Fruit fly (Drosophila melanogaster) whole organism, embryonic: ENCODE measurements around the gene Acsx4.

Source experiments
- CG10543 ChIP-seq: fragments of 200-800 bp; sonication (Bioruptor generic); optimal IDR thresholded peaks from 3 replicates; lab custom pipeline; 2017; ENCODE audit warnings: missing biosample characterization, mild to moderate bottlenecking, missing genetic modification characterization, moderate library complexity
- CG12659 ChIP-seq: fragments of 200-800 bp; sonication (Bioruptor generic); optimal IDR thresholded peaks from 3 replicates; lab custom pipeline; 2017; ENCODE audit warnings: mild to moderate bottlenecking, missing biosample characterization, missing genetic modification reagents, missing genetic modification characterization
- CG13894 ChIP-seq: fragments of 200-800 bp; sonication (Bioruptor generic); optimal IDR thresholded peaks from 3 replicates; lab custom pipeline; 2018; ENCODE audit warnings: missing biosample characterization, mild to moderate bottlenecking, missing genetic modification characterization, moderate library complexity
- CG14860 ChIP-seq: fragments of 200-800 bp; sonication (Bioruptor generic); IDR thresholded peaks from 3 replicates; pipeline ENCODE4 v1.3.6; 2022; ENCODE audit warnings: missing biosample characterization, missing genetic modification characterization; ENCODE audit not compliant: partially characterized antibody
- CG15479 ChIP-seq: fragments of 200-800 bp; sonication (Bioruptor generic); optimal IDR thresholded peaks from 3 replicates; lab custom pipeline; 2019; ENCODE audit warnings: missing biosample characterization, mild to moderate bottlenecking, missing genetic modification characterization, moderate library complexity
- CG17328 ChIP-seq: fragments of 200-800 bp; sonication (Bioruptor generic); IDR thresholded peaks from 2 replicates; pipeline ENCODE4 v1.3.6; 2022; ENCODE audit warnings: missing biosample characterization, missing genetic modification characterization
- CG17359 ChIP-seq: fragments of 200-800 bp; sonication (Bioruptor generic); optimal IDR thresholded peaks from 3 replicates; lab custom pipeline; 2018; ENCODE audit warnings: missing biosample characterization, mild to moderate bottlenecking, missing genetic modification characterization, moderate library complexity
- CG18476 ChIP-seq: fragments of 200-800 bp; sonication (Bioruptor generic); optimal IDR thresholded peaks from 2 replicates; lab custom pipeline; 2016; ENCODE audit warnings: missing biosample characterization, mild to moderate bottlenecking, missing genetic modification characterization
- CG30403 ChIP-seq: fragments of 200-800 bp; sonication (Bioruptor generic); optimal IDR thresholded peaks from 3 replicates; lab custom pipeline; 2016; ENCODE audit warnings: missing biosample characterization, missing genetic modification characterization
- CG34376 ChIP-seq: fragments of 200-800 bp; sonication (Bioruptor generic); optimal IDR thresholded peaks from 2 replicates; lab custom pipeline; 2018; ENCODE audit warnings: missing biosample characterization, mild to moderate bottlenecking, missing genetic modification characterization
- CG7786 ChIP-seq: fragments of 200-800 bp; sonication (Bioruptor generic); optimal IDR thresholded peaks from 2 replicates; lab custom pipeline; 2016; ENCODE audit warnings: missing biosample characterization, missing genetic modification characterization
- CG8281 ChIP-seq: fragments of 200-800 bp; sonication (Bioruptor generic); optimal IDR thresholded peaks from 2 replicates; lab custom pipeline; 2018; ENCODE audit warnings: missing biosample characterization, mild to moderate bottlenecking, missing genetic modification characterization, moderate library complexity
- CG9727 ChIP-seq: fragments of 200-800 bp; sonication (Bioruptor generic); optimal IDR thresholded peaks from 3 replicates; lab custom pipeline; 2017; ENCODE audit warnings: missing biosample characterization, mild to moderate bottlenecking, missing genetic modification characterization
- CG9797 ChIP-seq: fragments of 200-800 bp; sonication (Bioruptor generic); optimal IDR thresholded peaks from 3 replicates; lab custom pipeline; 2018; ENCODE audit warnings: missing biosample characterization, mild to moderate bottlenecking, missing genetic modification characterization
- CTCF ChIP-seq: fragments of 200-800 bp; sonication (Bioruptor generic); optimal IDR thresholded peaks from 2 replicates; lab custom pipeline; 2017; ENCODE audit warnings: missing biosample characterization, mild to moderate bottlenecking, missing genetic modification characterization, moderate library complexity
- CoRest ChIP-seq: fragments of 200-800 bp; sonication (Bioruptor generic); optimal IDR thresholded peaks from 3 replicates; lab custom pipeline; 2018; ENCODE audit warnings: missing biosample characterization, mild to moderate bottlenecking, missing genetic modification characterization, moderate library complexity
- Dad ChIP-seq: fragments of 200-800 bp; sonication (Bioruptor generic); optimal IDR thresholded peaks from 3 replicates; lab custom pipeline; 2016; ENCODE audit warnings: missing biosample characterization, missing genetic modification characterization
- Dll ChIP-seq: fragments of 200-800 bp; sonication (Bioruptor generic); IDR thresholded peaks from 4 replicates; pipeline ENCODE4 v1.3.6; 2022; ENCODE audit warnings: missing biosample characterization, missing genetic modification characterization; ENCODE audit not compliant: partially characterized antibody
- Ets65A ChIP-seq: fragments of 200-800 bp; sonication (Bioruptor generic); peaks from one replicate; lab custom pipeline; 2016; ENCODE audit warnings: missing biosample characterization, missing genetic modification characterization
- Fer2 ChIP-seq: fragments of 200-800 bp; sonication (Bioruptor generic); optimal IDR thresholded peaks from 2 replicates; lab custom pipeline; 2018; ENCODE audit warnings: missing biosample characterization, mild to moderate bottlenecking, missing genetic modification characterization, moderate library complexity
- Lpt ChIP-seq: fragments of >200 bp; optimal IDR thresholded peaks from 2 replicates; lab custom pipeline; 2018; ENCODE audit warnings: missing biosample characterization, missing genetic modification characterization
- Sox102F ChIP-seq: fragments of 200-800 bp; sonication (Bioruptor generic); optimal IDR thresholded peaks from 2 replicates; lab custom pipeline; 2018; ENCODE audit warnings: missing biosample characterization, mild to moderate bottlenecking, missing genetic modification characterization, moderate library complexity
- TFAM ChIP-seq: fragments of 200-800 bp; sonication (Bioruptor generic); optimal IDR thresholded peaks from 2 replicates; lab custom pipeline; 2017; ENCODE audit warnings: missing biosample characterization, missing genetic modification characterization, inconsistent platforms
- Xbp1 ChIP-seq: fragments of 200-800 bp; sonication (Bioruptor generic); optimal IDR thresholded peaks from 3 replicates; lab custom pipeline; 2016; ENCODE audit warnings: missing biosample characterization, mild to moderate bottlenecking, missing genetic modification characterization
- ab ChIP-seq: fragments of 200-800 bp; sonication (Bioruptor generic); optimal IDR thresholded peaks from 2 replicates; lab custom pipeline; 2016; ENCODE audit warnings: missing biosample characterization, missing genetic modification characterization
- az2 ChIP-seq: fragments of 200-800 bp; sonication (Bioruptor generic); optimal IDR thresholded peaks from 3 replicates; lab custom pipeline; 2016; ENCODE audit warnings: missing biosample characterization, missing genetic modification characterization
- chm ChIP-seq: fragments of 200-800 bp; sonication (Bioruptor generic); IDR thresholded peaks from 2 replicates; pipeline ENCODE4 v1.3.6; 2022; ENCODE audit warnings: missing biosample characterization, missing genetic modification characterization
- chn ChIP-seq: fragments of 200-800 bp; sonication (Bioruptor generic); optimal IDR thresholded peaks from 2 replicates; lab custom pipeline; 2016; ENCODE audit warnings: missing biosample characterization, missing genetic modification characterization
- fd96Cb ChIP-seq: fragments of 200-800 bp; sonication (Bioruptor generic); optimal IDR thresholded peaks from 2 replicates; lab custom pipeline; 2018; ENCODE audit warnings: missing biosample characterization, mild to moderate bottlenecking, missing genetic modification characterization, moderate library complexity
- gcm2 ChIP-seq: fragments of 200-800 bp; sonication (Bioruptor generic); optimal IDR thresholded peaks from 2 replicates; lab custom pipeline; 2016; ENCODE audit warnings: missing biosample characterization, missing genetic modification characterization
- gt ChIP-seq: fragments of 200-800 bp; sonication (Bioruptor generic); IDR thresholded peaks from 2 replicates; pipeline ENCODE4 v1.3.6; 2022; ENCODE audit warnings: missing biosample characterization, missing genetic modification characterization
- her ChIP-seq: fragments of 200-800 bp; sonication (Bioruptor generic); optimal IDR thresholded peaks from 2 replicates; lab custom pipeline; 2016; ENCODE audit warnings: missing biosample characterization, missing genetic modification characterization
- hth ChIP-seq: fragments of >200 bp; optimal IDR thresholded peaks from 2 replicates; lab custom pipeline; 2017; ENCODE audit warnings: inconsistent platforms
- kah ChIP-seq: fragments of 200-800 bp; sonication (Bioruptor generic); optimal IDR thresholded peaks from 2 replicates; lab custom pipeline; 2018; ENCODE audit warnings: missing biosample characterization, mild to moderate bottlenecking, missing genetic modification characterization
- lola ChIP-seq, 3 experiments: fragments of >200 bp in 2 of 3; fragments of 200-800 bp in 1 of 3; sonication (Bioruptor generic) in 1 of 3; optimal IDR thresholded peaks; 2 replicates each; lab custom pipeline; 2017 to 2019; ENCODE audit warnings: missing biosample characterization in 3 of 3, missing genetic modification characterization in 3 of 3, mild to moderate bottlenecking in 1 of 3, moderate library complexity in 1 of 3
- oc ChIP-seq: fragments of 200-800 bp; sonication (Bioruptor generic); optimal IDR thresholded peaks from 2 replicates; lab custom pipeline; 2018; ENCODE audit warnings: missing biosample characterization, mild to moderate bottlenecking, missing genetic modification characterization, moderate library complexity
- pan ChIP-seq, 4 experiments: fragments of >200 bp in 3 of 4; fragments of 200-800 bp in 1 of 4; sonication (Bioruptor generic) in 1 of 4; optimal IDR thresholded peaks in 3 of 4; IDR thresholded peaks in 1 of 4; 2 replicates each; pipeline versions ENCODE4 v1.3.6 to Lab custom; 2017 to 2022; ENCODE audit warnings: missing biosample characterization in 2 of 4, missing genetic modification characterization in 2 of 4, mixed read lengths in 1 of 4
- sens-2 ChIP-seq: fragments of 200-800 bp; sonication (Bioruptor generic); IDR thresholded peaks from 2 replicates; pipeline ENCODE4 v1.3.6; 2022; ENCODE audit warnings: missing biosample characterization, missing genetic modification characterization
- slbo ChIP-seq: fragments of 200-800 bp; sonication (Bioruptor generic); IDR thresholded peaks from 2 replicates; pipeline ENCODE4 v1.3.6; 2022; ENCODE audit warnings: missing biosample characterization, missing genetic modification characterization
- tio ChIP-seq: fragments of 200-800 bp; sonication (Bioruptor generic); optimal IDR thresholded peaks from 2 replicates; lab custom pipeline; 2017; ENCODE audit warnings: missing biosample characterization, missing genetic modification characterization, inconsistent platforms
- unpg ChIP-seq: fragments of 200-800 bp; sonication (Bioruptor generic); optimal IDR thresholded peaks from 3 replicates; lab custom pipeline; 2018; ENCODE audit warnings: missing biosample characterization, mild to moderate bottlenecking, missing genetic modification characterization, moderate library complexity
- wek ChIP-seq: fragments of 200-800 bp; sonication (Bioruptor generic); optimal IDR thresholded peaks from 3 replicates; lab custom pipeline; 2018; ENCODE audit warnings: missing biosample characterization, mild to moderate bottlenecking, missing genetic modification characterization, moderate library complexity

Acsx4 gene

DNA sequence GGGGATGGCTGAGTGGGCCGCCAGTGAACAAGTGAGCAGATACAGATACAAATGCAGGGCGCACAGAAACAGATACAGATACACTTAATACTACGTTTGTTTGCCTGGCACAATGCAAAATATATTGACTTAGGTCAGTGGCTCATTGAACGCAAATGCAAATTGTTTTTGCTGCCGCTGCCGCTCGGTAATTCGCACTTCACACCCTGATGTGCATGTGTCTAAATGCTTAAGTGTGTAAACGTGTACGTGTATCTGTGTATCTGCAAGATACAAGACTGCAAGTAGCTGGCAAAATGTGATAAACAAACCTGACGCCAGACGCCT is 25.1 kb downstream of the Acsx4 start:
- TF ChIP-seq CG15479 (GFP tag; lab: Kevin White, UChicago) (peak; percentile 67), kah (GFP tag; lab: Kevin White, UChicago) (no peak)
- TF ChIP-seq, all 482 proteins: peak for 1

DNA sequence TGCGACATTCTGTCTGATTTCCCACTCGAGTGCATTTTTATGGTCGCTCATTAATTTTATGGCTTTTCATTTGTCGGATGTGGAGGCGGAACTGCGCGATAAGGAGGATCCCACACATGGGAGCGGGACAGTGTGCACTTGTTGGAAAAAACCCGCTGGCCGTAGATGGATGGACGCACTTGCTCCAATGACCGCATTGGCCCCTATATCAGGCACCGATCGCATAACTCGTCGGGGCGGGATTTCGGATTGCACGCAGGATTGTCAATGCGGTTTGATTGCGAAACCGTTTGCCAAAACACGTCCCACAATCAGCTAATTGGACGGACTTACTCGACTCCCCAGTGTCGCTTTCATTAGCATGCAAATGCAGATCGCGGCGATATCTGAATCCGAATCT is 28.2 kb downstream of the Acsx4 start:
- TF ChIP-seq CG10543 (GFP tag; lab: Kevin White, UChicago) (no peak), CG9797 (GFP tag; lab: Kevin White, UChicago) (no peak), gt (GFP tag; lab: Robert Waterston, UW) (no peak), CG14860 (no peak), CG30403 (GFP tag; lab: Kevin White, UChicago) (no peak), CG8281 (tag; lab: Kevin White, UChicago) (no peak), gcm2 (GFP tag; lab: Kevin White, UChicago) (no peak), lola (GFP tag; optimal IDR thresholded peaks at IDR 0.05; lab: Kevin White, UChicago) (no peak), az2 (GFP tag; lab: Kevin White, UChicago) (no peak), CG7786 (GFP tag; lab: Kevin White, UChicago) (no peak), ab (GFP tag; lab: Kevin White, UChicago) (no peak), CoRest (tag; lab: Kevin White, UChicago) (no peak), Dad (GFP tag; lab: Kevin White, UChicago) (no peak), TFAM (GFP tag; lab: Kevin White, UChicago) (no peak), CG17328 (GFP tag; lab: Robert Waterston, UW) (no peak), CG12659 (GFP tag; lab: Kevin White, UChicago) (no peak), CG18476 (GFP tag; lab: Kevin White, UChicago) (no peak), Xbp1 (GFP tag; lab: Kevin White, UChicago) (no peak), wek (GFP tag; lab: Kevin White, UChicago) (no peak)

DNA sequence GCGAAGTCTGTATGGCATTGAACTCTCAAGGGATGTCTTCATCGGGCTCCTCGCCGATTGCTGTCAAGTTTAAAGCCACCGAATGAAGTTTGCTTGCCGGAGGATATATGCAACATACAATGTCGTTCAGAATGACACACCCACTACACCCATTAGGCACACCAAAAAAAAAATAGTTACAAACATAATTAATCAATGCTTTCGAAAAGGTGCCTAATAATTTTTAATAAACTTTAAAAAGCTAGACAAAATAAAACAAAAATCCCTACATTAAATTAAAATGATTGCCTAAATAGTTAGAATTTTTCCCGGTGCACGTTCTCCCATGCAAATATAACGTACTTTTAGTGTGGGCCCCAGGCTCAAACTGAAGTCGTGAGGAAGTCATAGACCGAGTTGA is 29.1 kb downstream of the Acsx4 start:
- TF ChIP-seq Ets65A (GFP tag; lab: Kevin White, UChicago) (peak; percentile 78), Dll (GFP tag; lab: Robert Waterston, UW) (no peak)

DNA sequence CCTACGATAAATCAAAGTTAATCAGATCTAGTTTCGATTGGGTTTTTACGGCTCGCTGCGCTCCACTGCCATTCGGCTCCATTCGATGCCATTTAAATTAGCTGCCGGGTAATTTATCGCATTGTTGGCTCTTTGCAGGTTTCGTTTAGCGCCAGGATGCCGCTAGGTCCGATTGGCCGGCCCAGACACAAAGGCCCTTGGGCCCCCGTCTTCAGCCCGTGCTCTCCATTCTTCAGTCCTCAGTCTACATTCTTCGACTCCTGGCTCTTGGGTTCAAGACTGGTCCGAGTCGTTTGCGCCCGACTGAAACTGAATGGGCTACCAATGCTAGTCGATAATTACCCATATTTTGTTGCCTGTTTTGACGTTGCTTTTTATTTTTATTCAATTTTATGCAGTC is 29.9 kb downstream of the Acsx4 start:
- TF ChIP-seq tio (GFP tag; lab: Kevin White, UChicago) = no peak
- TF ChIP-seq CG13894 (tag; lab: Kevin White, UChicago) = no peak
- no peak for TF ChIP-seq CG17359 (tag; lab: Kevin White, UChicago)
- no peak for TF ChIP-seq her (GFP tag; lab: Kevin White, UChicago)
- TF ChIP-seq unpg (GFP tag; lab: Kevin White, UChicago) = no peak
- no peak for TF ChIP-seq slbo (GFP tag; lab: Robert Waterston, UW)
- TF ChIP-seq chm = no peak
- TF ChIP-seq CG34376 (GFP tag; lab: Kevin White, UChicago) = no peak
- no peak for TF ChIP-seq Fer2
- TF ChIP-seq chn (GFP tag; lab: Kevin White, UChicago) = no peak
- TF ChIP-seq fd96Cb (tag; lab: Kevin White, UChicago) = no peak
- TF ChIP-seq oc (tag; lab: Kevin White, UChicago) = no peak
- TF ChIP-seq CTCF (GFP tag; lab: Kevin White, UChicago) = no peak
- no peak for TF ChIP-seq CG9727
- TF ChIP-seq sens-2 (GFP tag; lab: Robert Waterston, UW) = no peak
- TF ChIP-seq pan (optimal IDR thresholded peaks at IDR 0.05; lab: Kevin White, UChicago) = no peak
- no peak for TF ChIP-seq pan (GFP tag; optimal IDR thresholded peaks at IDR 0.05 in 1 of 2, IDR thresholded peaks at IDR 0.05 in 1 of 2)
- no peak for TF ChIP-seq hth
- no peak for TF ChIP-seq Lpt (GFP tag; lab: Kevin White, UChicago)
- TF ChIP-seq CG12659 (GFP tag; lab: Kevin White, UChicago) = no peak
- TF ChIP-seq Sox102F (GFP tag; lab: Kevin White, UChicago) = no peak
